Fruit fly (Drosophila melanogaster): ENCODE data around the gene Lar.

Lar gene

dm6 chr2L:19765406-19765805 lies 179.0 kb downstream of the Lar start:
- no peak for TF ChIP-seq CG5204 (GFP tag; optimal IDR thresholded peaks at IDR 0.05)
- no peak for TF ChIP-seq CG33017 (tag; optimal IDR thresholded peaks at IDR 0.05)
- TF ChIP-seq bab1 (GFP tag; optimal IDR thresholded peaks at IDR 0.05), result no peak
- TF ChIP-seq toe (GFP tag; optimal IDR thresholded peaks at IDR 0.05), result no peak
- TF ChIP-seq cic (GFP tag; optimal IDR thresholded peaks at IDR 0.05), result no peak
- TF ChIP-seq Clk (GFP tag; optimal IDR thresholded peaks at IDR 0.05), result no peak
- TF ChIP-seq CG7045 (GFP tag; optimal IDR thresholded peaks at IDR 0.05), result no peak
- TF ChIP-seq CG1620 (GFP tag; optimal IDR thresholded peaks at IDR 0.05), result no peak

dm6 chr2L:19768967-19769366 lies 182.5 kb downstream of the Lar start, which contains the start of gene bsh:
Gene bsh (minus strand): TSS chr2L:19769067.
- TF ChIP-seq CG7101 (tag; optimal IDR thresholded peaks at IDR 0.05), result no peak
- no peak for TF ChIP-seq CG11617 (GFP tag; optimal IDR thresholded peaks at IDR 0.05)
- no peak for TF ChIP-seq CG33017 (tag; optimal IDR thresholded peaks at IDR 0.05)
- no peak for TF ChIP-seq kay (GFP tag; ENCODE audit: borderline replicate concordance)
- TF ChIP-seq tj (GFP tag; optimal IDR thresholded peaks at IDR 0.05), result no peak

dm6 chr2L:19769703-19770102 lies 183.3 kb downstream of the Lar start:
- TF ChIP-seq CG14711 (tag; optimal IDR thresholded peaks at IDR 0.05) (no peak), Clk (GFP tag; optimal IDR thresholded peaks at IDR 0.05) (no peak), CG11617 (GFP tag; optimal IDR thresholded peaks at IDR 0.05) (no peak), CG5204 (GFP tag; optimal IDR thresholded peaks at IDR 0.05) (no peak), CG1620 (GFP tag; optimal IDR thresholded peaks at IDR 0.05) (no peak), Mnt (GFP tag; optimal IDR thresholded peaks at IDR 0.05) (no peak), bab1 (GFP tag; optimal IDR thresholded peaks at IDR 0.05) (no peak), cnc (optimal IDR thresholded peaks at IDR 0.05) (no peak)

- TF ChIP-seq kay (GFP tag; ENCODE audit: borderline replicate concordance), result no peak
- no peak for TF ChIP-seq CG14711 (tag; optimal IDR thresholded peaks at IDR 0.05)
- no peak for TF ChIP-seq cic (GFP tag; optimal IDR thresholded peaks at IDR 0.05)
- no peak for TF ChIP-seq CG11617 (GFP tag; optimal IDR thresholded peaks at IDR 0.05)
- no peak for TF ChIP-seq tj (GFP tag; optimal IDR thresholded peaks at IDR 0.05)
- no peak for TF ChIP-seq cnc (optimal IDR thresholded peaks at IDR 0.05)
- TF ChIP-seq Crg-1 (GFP tag; optimal IDR thresholded peaks at IDR 0.05), result no peak
- no peak for TF ChIP-seq CG33017 (tag; optimal IDR thresholded peaks at IDR 0.05)
- no peak for TF ChIP-seq CG7045 (GFP tag; optimal IDR thresholded peaks at IDR 0.05)
- TF ChIP-seq Hr96 (GFP tag; optimal IDR thresholded peaks at IDR 0.05), result no peak
- TF ChIP-seq CG1620 (GFP tag; optimal IDR thresholded peaks at IDR 0.05), result no peak
- TF ChIP-seq CG7101 (tag; optimal IDR thresholded peaks at IDR 0.05), result no peak
- TF ChIP-seq pad (GFP tag; optimal IDR thresholded peaks at IDR 0.05), result no peak
These were observed 187.9 kb downstream of the Lar start for dm6 chr2L:19774278-19774677.

Measured in whole organism, adult.